Worm (Caenorhabditis elegans) whole organism, late embryonic: Measurements from ENCODE around the gene daf-14.

Experiments used
- C38D4.7 ChIP-seq: fragments of 200-800 bp; sonication (Bioruptor generic); optimal IDR thresholded peaks from 2 replicates; lab custom pipeline; 2018; ENCODE audit warnings: mild to moderate bottlenecking, missing genetic modification characterization, moderate library complexity, missing compliant biosample characterization
- ahr-1 ChIP-seq: sonication (generic microtip); optimal IDR thresholded peaks from 2 replicates; lab custom pipeline; 2016; ENCODE audit warnings: missing genetic modification characterization, missing compliant biosample characterization
- ceh-45 ChIP-seq: fragments of 200-800 bp; sonication (Bioruptor generic); IDR thresholded peaks from 2 replicates; pipeline ENCODE4 v1.3.6; 2022; ENCODE audit warnings: missing genetic modification reagents, missing genetic modification characterization, missing compliant biosample characterization
- pax-1 ChIP-seq: fragments of 150-350 bp; optimal IDR thresholded peaks from 2 replicates; lab custom pipeline; 2014; ENCODE audit warnings: missing biosample characterization, missing genetic modification characterization
- unc-86 ChIP-seq: sonication (generic microtip); optimal IDR thresholded peaks from 2 replicates; lab custom pipeline; 2016; ENCODE audit warnings: missing genetic modification characterization, missing compliant biosample characterization
- zip-5 ChIP-seq: sonication (generic microtip); optimal IDR thresholded peaks from 2 replicates; lab custom pipeline; 2016; ENCODE audit warnings: missing genetic modification characterization, missing compliant biosample characterization

The daf-14 gene

ce11 chrIV:10304383-10304782, 54.0 kb downstream of the daf-14 start:
- TF ChIP-seq ceh-45 (GFP tag; lab: Robert Waterston, UW) = no peak
- TF ChIP-seq C38D4.7 (GFP tag; lab: Kevin White, UChicago) = no peak
- no peak for TF ChIP-seq ahr-1 (tag; lab: Kevin White, UChicago)
- no peak for TF ChIP-seq unc-86 (tag; lab: Kevin White, UChicago)
- TF ChIP-seq zip-5 = no peak
- TF ChIP-seq pax-1 (tag; lab: Kevin White, UChicago) = peak; percentile 94
